Worm (Caenorhabditis elegans): ENCODE data around the gene fbxb-44.
A peak's percentile ranks its signal among the peaks of the same experiment; 100 is the strongest.

Gene fbxb-44

ce11 chrII:1519867-1520266 lies 18.8 kb upstream of the fbxb-44 start (continued):
- TF ChIP-seq ztf-22 (GFP tag; optimal IDR thresholded peaks at IDR 0.05) (no peak), attf-6 (GFP tag; IDR thresholded peaks at IDR 0.05) (no peak), aptf-2 (GFP tag; conservative IDR thresholded peaks at IDR 0.05) (no peak), Y79H2A.3 (GFP tag; conservative IDR thresholded peaks at IDR 0.05) (no peak), let-526 (GFP tag; IDR thresholded peaks at IDR 0.05) (no peak), snpc-3.4 (tag; optimal IDR thresholded peaks at IDR 0.05) (no peak), egrh-3 (GFP tag; IDR thresholded peaks at IDR 0.05) (no peak), sdz-38 (tag; optimal IDR thresholded peaks at IDR 0.05) (no peak), tbp1 (GFP tag; optimal IDR thresholded peaks at IDR 0.05) (peak; percentile 95), ztf-6 (GFP tag; IDR thresholded peaks at IDR 0.05) (no peak), zim-3 (tag; optimal IDR thresholded peaks at IDR 0.05) (no peak), cebp-2 (GFP tag; IDR thresholded peaks at IDR 0.05) (0 out of 2 replicates have a peak, but pooled peaks have one; percentile 63), lin-35 (GFP tag; optimal IDR thresholded peaks at IDR 0.05) (peak in 1 of 3 experiments; percentile 45), ztf-26 (tag; optimal IDR thresholded peaks at IDR 0.05) (no peak), chd-7 (tag; optimal IDR thresholded peaks at IDR 0.05) (no peak), ceh-40 (GFP tag; IDR thresholded peaks at IDR 0.05) (no peak), snpc-1.1 (tag; optimal IDR thresholded peaks at IDR 0.05; ENCODE audit: insufficient read depth) (no peak), ztf-25 (GFP tag; IDR thresholded peaks at IDR 0.05) (peak; percentile 60; the same call in 1 of the 2 replicates), ztf-18 (tag; optimal IDR thresholded peaks at IDR 0.05) (peak; percentile 41), T26A5.8 (tag; optimal IDR thresholded peaks at IDR 0.05) (no peak), ets-4 (GFP tag; optimal IDR thresholded peaks at IDR 0.05) (no peak), rec-8 (tag; optimal IDR thresholded peaks at IDR 0.05) (peak in 1 of 2 experiments; percentile 34), Y67H2A.10 (GFP tag; conservative IDR thresholded peaks at IDR 0.05) (no peak), attf-3 (GFP tag; conservative IDR thresholded peaks at IDR 0.05) (0 out of 2 replicates have a peak, but pooled peaks have one; percentile 32), F49E8.2 (tag; optimal IDR thresholded peaks at IDR 0.05; ENCODE audit: insufficient read depth) (no peak), rcor-1 (GFP tag; IDR thresholded peaks at IDR 0.05) (no peak), ztf-3 (GFP tag; optimal IDR thresholded peaks at IDR 0.05) (no peak), nfya-1 (tag; optimal IDR thresholded peaks at IDR 0.05; ENCODE audit: borderline replicate concordance, insufficient read depth) (no peak), hrde-1 (tag; optimal IDR thresholded peaks at IDR 0.05; ENCODE audit: borderline replicate concordance) (no peak), ceh-58 (GFP tag; IDR thresholded peaks at IDR 0.05) (no peak), F57A8.1 (GFP tag; optimal IDR thresholded peaks at IDR 0.05) (no peak), ceh-91 (GFP tag; IDR thresholded peaks at IDR 0.05) (no peak), ceh-100 (GFP tag; IDR thresholded peaks at IDR 0.05) (no peak), F55B11.4 (tag; optimal IDR thresholded peaks at IDR 0.05; ENCODE audit: borderline replicate concordance, insufficient read depth) (no peak), F57C9.4 (tag; optimal IDR thresholded peaks at IDR 0.05) (no peak), sptf-2 (GFP tag; optimal IDR thresholded peaks at IDR 0.05) (no peak), hlh-12 (tag; optimal IDR thresholded peaks at IDR 0.05) (no peak), dox-1 (GFP tag; IDR thresholded peaks at IDR 0.05) (no peak), unc-62 (GFP tag; optimal IDR thresholded peaks at IDR 0.05) (no peak), F39B2.1 (GFP tag; IDR thresholded peaks at IDR 0.05) (no peak), nfyb-1 (GFP tag; IDR thresholded peaks at IDR 0.05) (no peak), D2030.7 (GFP tag; IDR thresholded peaks at IDR 0.05) (peak; percentile 28; the same call in 1 of the 2 replicates), pbrm-1 (GFP tag; IDR thresholded peaks at IDR 0.05) (no peak), mes-4 (tag; optimal IDR thresholded peaks at IDR 0.05) (no peak), attf-5 (GFP tag; optimal IDR thresholded peaks at IDR 0.05) (no peak), Y53G8AR.9 (GFP tag; conservative IDR thresholded peaks at IDR 0.05) (no peak), lin-54 (GFP tag; optimal IDR thresholded peaks at IDR 0.05) (peak; percentile 39), F52B5.7 (tag; optimal IDR thresholded peaks at IDR 0.05) (no peak)

Data from whole organism, young adult.